Fruit fly (Drosophila melanogaster): Measurements from ENCODE around the gene TM9SF4.
A peak's percentile ranks its signal among the peaks of the same experiment; 100 is the strongest.

Gene TM9SF4

dm6 chr2L:13780109-13780947 is 33.6 kb downstream of the TM9SF4 start, which contains the start of the genes CG9008 and p38b (continued):
- TF ChIP-seq Bdp1 (GFP tag; optimal IDR thresholded peaks at IDR 0.05) = peak; percentile 25
- TF ChIP-seq sd (tag; optimal IDR thresholded peaks at IDR 0.05) = peak; percentile 57
- no peak for TF ChIP-seq repo (GFP tag; optimal IDR thresholded peaks at IDR 0.05)
- peak; percentile 72 for TF ChIP-seq Dbx (GFP tag; IDR thresholded peaks at IDR 0.05)
- TF ChIP-seq CG3163 (GFP tag; optimal IDR thresholded peaks at IDR 0.05) = no peak
- TF ChIP-seq CG18262 (tag; optimal IDR thresholded peaks at IDR 0.05) = peak; percentile 94
- TF ChIP-seq CG8944 (GFP tag; optimal IDR thresholded peaks at IDR 0.05) = peak; percentile 15
- peak; percentile 31 for TF ChIP-seq CG8290 (GFP tag; optimal IDR thresholded peaks at IDR 0.05)
- peak in 1 of 2 experiments; percentile 74 for TF ChIP-seq CG8290 (tag; optimal IDR thresholded peaks at IDR 0.05)
- peak; percentile 47 for TF ChIP-seq CG6254 (GFP tag; optimal IDR thresholded peaks at IDR 0.05)
- peak; percentile 76; the same call in 3 of the 4 replicates for TF ChIP-seq Gug (GFP tag; IDR thresholded peaks at IDR 0.05)
- no peak for TF ChIP-seq Dip2 (GFP tag; IDR thresholded peaks at IDR 0.05)
- no peak for TF ChIP-seq ERR (GFP tag; optimal IDR thresholded peaks at IDR 0.05)
- peak; percentile 47 for TF ChIP-seq YL-1 (GFP tag; optimal IDR thresholded peaks at IDR 0.05)
- TF ChIP-seq CG9215 (GFP tag; IDR thresholded peaks at IDR 0.05) = peak; percentile 56
- TF ChIP-seq unpg (GFP tag; optimal IDR thresholded peaks at IDR 0.05) = peak; percentile 73
- no peak for TF ChIP-seq CkIIα-i1 (GFP tag; IDR thresholded peaks at IDR 0.05)
- TF ChIP-seq CG6175 (GFP tag; IDR thresholded peaks at IDR 0.05) = peak; percentile 13; the same call in 1 of the 3 replicates
- TF ChIP-seq CG7786 (GFP tag; optimal IDR thresholded peaks at IDR 0.05) = no peak
- no peak for TF ChIP-seq Dp (GFP tag; optimal IDR thresholded peaks at IDR 0.05)
- TF ChIP-seq CG5180 (GFP tag; optimal IDR thresholded peaks at IDR 0.05) = peak; percentile 62
- peak; percentile 82 for TF ChIP-seq CG9932 (GFP tag; IDR thresholded peaks at IDR 0.05)
- TF ChIP-seq pfk (GFP tag; optimal IDR thresholded peaks at IDR 0.05) = peak; percentile 10
- no peak for TF ChIP-seq rib (GFP tag; IDR thresholded peaks at IDR 0.05)
- TF ChIP-seq emc (GFP tag; optimal IDR thresholded peaks at IDR 0.05) = no peak
- TF ChIP-seq CG11696 (GFP tag; IDR thresholded peaks at IDR 0.05) = no peak
- TF ChIP-seq chinmo (GFP tag; IDR thresholded peaks at IDR 0.05; ENCODE audit: partially characterized antibody) = 0 out of 4 replicates have a peak, but pooled peaks have one; percentile 67
- no peak for TF ChIP-seq mirr (GFP tag; optimal IDR thresholded peaks at IDR 0.05)
- TF ChIP-seq Rx (GFP tag; IDR thresholded peaks at IDR 0.05) = no peak
- 0 out of 3 replicates have a peak, but pooled peaks have one; percentile 26 for TF ChIP-seq Doc3 (GFP tag; IDR thresholded peaks at IDR 0.05; ENCODE audit: partially characterized antibody)
- TF ChIP-seq knrl (GFP tag; IDR thresholded peaks at IDR 0.05; ENCODE audit: partially characterized antibody) = no peak
- TF ChIP-seq CG17829 (tag; optimal IDR thresholded peaks at IDR 0.05) = peak; percentile 88
- TF ChIP-seq mld (GFP tag; IDR thresholded peaks at IDR 0.05; ENCODE audit: partially characterized antibody) = no peak
- TF ChIP-seq CG10274 (GFP tag; optimal IDR thresholded peaks at IDR 0.05) = peak; percentile 90
- peak; percentile 74 for TF ChIP-seq slbo (GFP tag; IDR thresholded peaks at IDR 0.05)
- peak; percentile 79 for TF ChIP-seq fd3F (GFP tag; optimal IDR thresholded peaks at IDR 0.05)
- TF ChIP-seq row (GFP tag; IDR thresholded peaks at IDR 0.05) = peak; percentile 93
- peak; percentile 61 for TF ChIP-seq CG32767 (GFP tag; IDR thresholded peaks at IDR 0.05)
- no peak for TF ChIP-seq CG17912 (GFP tag; optimal IDR thresholded peaks at IDR 0.05)
- TF ChIP-seq H15 (GFP tag; IDR thresholded peaks at IDR 0.05) = 0 out of 3 replicates have a peak, but pooled peaks have one; percentile 49
- TF ChIP-seq prd (optimal IDR thresholded peaks at IDR 0.05) = no peak
- peak; percentile 73 for TF ChIP-seq prd (GFP tag; IDR thresholded peaks at IDR 0.05)
- peak; percentile 87 for TF ChIP-seq Dek (tag; optimal IDR thresholded peaks at IDR 0.05)
- TF ChIP-seq CG17186 (GFP tag; optimal IDR thresholded peaks at IDR 0.05) = peak; percentile 55
- peak; percentile 71 for TF ChIP-seq Six4 (GFP tag; optimal IDR thresholded peaks at IDR 0.05)
- 0 out of 3 replicates have a peak, but pooled peaks have one; percentile 19 for TF ChIP-seq CG2199 (GFP tag; IDR thresholded peaks at IDR 0.05)
- TF ChIP-seq Fer2 (tag; optimal IDR thresholded peaks at IDR 0.05) = peak; percentile 69
- peak; percentile 42 for TF ChIP-seq CG16863 (GFP tag; optimal IDR thresholded peaks at IDR 0.05)
- TF ChIP-seq CG14014 (GFP tag; IDR thresholded peaks at IDR 0.05) = peak; percentile 30; the same call in 1 of the 2 replicates
